Worm (Caenorhabditis elegans) whole organism, L1 larva: ENCODE measurements around the gene vps-26.
"Not testable (repeated sequence)": the region's sequence is repeated elsewhere in the genome, so short reads cannot be mapped to it uniquely, and the experiment has no call there.

Experiments
- C16A3.4 ChIP-seq: fragments of 150-350 bp; optimal IDR thresholded peaks from 2 replicates; lab custom pipeline; 2014; ENCODE audit warnings: missing biosample characterization, missing genetic modification characterization
- C34B4.2 ChIP-seq: sonication (generic microtip); optimal IDR thresholded peaks from 2 replicates; lab custom pipeline; 2017; ENCODE audit warnings: mild to moderate bottlenecking, missing genetic modification characterization, missing compliant biosample characterization
- F16B12.6 ChIP-seq: fragments of 150-350 bp; optimal IDR thresholded peaks from 2 replicates; lab custom pipeline; 2014; ENCODE audit warnings: missing biosample characterization, missing genetic modification characterization
- aha-1 ChIP-seq: fragments of 150-350 bp; optimal IDR thresholded peaks from 2 replicates; lab custom pipeline; 2014; ENCODE audit warnings: missing biosample characterization, missing genetic modification characterization
- aly-2 ChIP-seq: fragments of 150-350 bp; optimal IDR thresholded peaks from 2 replicates; lab custom pipeline; 2014; ENCODE audit warnings: missing biosample characterization, missing genetic modification characterization
- ceh-63 ChIP-seq: fragments of 200-800 bp; sonication (Bioruptor generic); optimal IDR thresholded peaks from 2 replicates; lab custom pipeline; 2018; ENCODE audit warnings: mild to moderate bottlenecking, missing genetic modification characterization, missing compliant biosample characterization
- ceh-8 ChIP-seq: fragments of 200-800 bp; sonication (Bioruptor generic); optimal IDR thresholded peaks from 2 replicates; lab custom pipeline; 2018; ENCODE audit warnings: mild to moderate bottlenecking, missing genetic modification characterization, moderate library complexity, missing compliant biosample characterization
- ceh-90 ChIP-seq: sonication (generic microtip); optimal IDR thresholded peaks from 2 replicates; lab custom pipeline; 2016; ENCODE audit warnings: missing genetic modification characterization, missing compliant biosample characterization
- ces-1 ChIP-seq: fragments of 150-350 bp; optimal IDR thresholded peaks from 2 replicates; lab custom pipeline; 2014; ENCODE audit warnings: missing biosample characterization, missing genetic modification reagents, missing genetic modification characterization
- dpl-1 ChIP-seq, 3 experiments: fragments of 150-350 bp in 2 of 3; sonication (generic microtip) in 1 of 3; optimal IDR thresholded peaks; 2 replicates each; lab custom pipeline; 2014 to 2017; ENCODE audit warnings: missing biosample characterization in 3 of 3, missing genetic modification characterization in 3 of 3, missing genetic modification reagents in 3 of 3
- dsc-1 ChIP-seq: sonication (generic microtip); optimal IDR thresholded peaks from 2 replicates; lab custom pipeline; 2016; ENCODE audit warnings: mild to moderate bottlenecking, missing genetic modification characterization, missing compliant biosample characterization
- efl-1 ChIP-seq, 4 experiments: fragments of 150-350 bp; optimal IDR thresholded peaks in 3 of 4; peaks in 1 of 4; 1 replicate in 1 of 4; 2 replicates in 3 of 4; lab custom pipeline; 2014; ENCODE audit warnings: missing biosample characterization in 2 of 4, missing genetic modification characterization in 2 of 4, missing genetic modification reagents in 2 of 4
- egl-27 ChIP-seq, 2 experiments: fragments of 150-350 bp in 1 of 2; sonication (generic microtip); optimal IDR thresholded peaks; 3 replicates each; lab custom pipeline; 2017 to 2018; ENCODE audit warnings: missing biosample characterization in 2 of 2, missing genetic modification characterization in 2 of 2, missing genetic modification reagents in 2 of 2
- elt-2 ChIP-seq: sonication (generic microtip); optimal IDR thresholded peaks from 2 replicates; lab custom pipeline; 2016; ENCODE audit warnings: missing genetic modification characterization, mild to moderate bottlenecking, inconsistent platforms, missing compliant biosample characterization, missing genetic modification reagents
- fkh-4 ChIP-seq: sonication (generic microtip); optimal IDR thresholded peaks from 2 replicates; lab custom pipeline; 2016; ENCODE audit warnings: missing compliant biosample characterization, missing genetic modification characterization, borderline replicate concordance
- fos-1 ChIP-seq: fragments of 150-350 bp; optimal IDR thresholded peaks from 2 replicates; lab custom pipeline; 2014; ENCODE audit warnings: missing biosample characterization, missing genetic modification characterization
- grh-1 ChIP-seq: fragments of 200-800 bp; sonication (Bioruptor generic); IDR thresholded peaks from 2 replicates; pipeline ENCODE4 v1.3.6; 2022; ENCODE audit warnings: missing genetic modification reagents, missing genetic modification characterization, missing compliant biosample characterization
- hlh-17 ChIP-seq: fragments of 200-800 bp; sonication (Bioruptor generic); optimal IDR thresholded peaks from 2 replicates; lab custom pipeline; 2018; ENCODE audit warnings: missing genetic modification characterization, mild to moderate bottlenecking, missing compliant biosample characterization, moderate library complexity, borderline replicate concordance
- irx-1 ChIP-seq: sonication (generic microtip); optimal IDR thresholded peaks from 2 replicates; lab custom pipeline; 2016; ENCODE audit warnings: missing genetic modification characterization, missing compliant biosample characterization
- lsy-2 ChIP-seq, 2 experiments: fragments of 150-350 bp; optimal IDR thresholded peaks; 2 replicates each; lab custom pipeline; 2014; ENCODE audit warnings: missing biosample characterization in 2 of 2, missing genetic modification characterization in 2 of 2
- mab-9 ChIP-seq: fragments of 200-800 bp; sonication (Bioruptor generic); IDR thresholded peaks from 2 replicates; pipeline ENCODE4 v1.3.6; 2022; ENCODE audit warnings: missing genetic modification reagents, missing genetic modification characterization, missing compliant biosample characterization
- nhr-12 ChIP-seq: sonication (generic microtip); optimal IDR thresholded peaks from 2 replicates; lab custom pipeline; 2017; ENCODE audit warnings: missing biosample characterization, missing genetic modification characterization
- nhr-19 ChIP-seq: fragments of 200-800 bp; sonication (Bioruptor generic); conservative IDR thresholded peaks from 2 replicates; pipeline ENCODE4 v1.3.6; 2022; ENCODE audit warnings: missing genetic modification characterization, missing compliant biosample characterization
- nhr-20 ChIP-seq: sonication (generic microtip); optimal IDR thresholded peaks from 2 replicates; lab custom pipeline; 2016; ENCODE audit warnings: mild to moderate bottlenecking, missing genetic modification characterization, missing compliant biosample characterization
- nhr-47 ChIP-seq: sonication (generic microtip); optimal IDR thresholded peaks from 2 replicates; lab custom pipeline; 2016; ENCODE audit warnings: mild to moderate bottlenecking, missing genetic modification characterization, moderate library complexity, missing compliant biosample characterization
- nhr-71 ChIP-seq: sonication (generic microtip); optimal IDR thresholded peaks from 2 replicates; lab custom pipeline; 2016; ENCODE audit warnings: mild to moderate bottlenecking, missing genetic modification characterization, moderate library complexity, missing compliant biosample characterization
- nhr-76 ChIP-seq: sonication (generic microtip); optimal IDR thresholded peaks from 2 replicates; lab custom pipeline; 2017; ENCODE audit warnings: missing biosample characterization, missing genetic modification characterization
- nhr-77 ChIP-seq: fragments of 150-350 bp; optimal IDR thresholded peaks from 2 replicates; lab custom pipeline; 2014; ENCODE audit warnings: missing biosample characterization, missing genetic modification characterization
- nhr-85 ChIP-seq: sonication (generic microtip); peaks from one replicate; lab custom pipeline; 2016; ENCODE audit warnings: missing genetic modification characterization, inconsistent platforms, missing compliant biosample characterization
- nhr-90 ChIP-seq: sonication (generic microtip); optimal IDR thresholded peaks from 2 replicates; lab custom pipeline; 2016; ENCODE audit warnings: mild to moderate bottlenecking, missing genetic modification characterization, missing compliant biosample characterization; ENCODE audit not compliant: poor library complexity
- pag-3 ChIP-seq: sonication (generic microtip); optimal IDR thresholded peaks from 2 replicates; lab custom pipeline; 2017; ENCODE audit warnings: missing genetic modification characterization, mild to moderate bottlenecking, missing compliant biosample characterization, antibody characterized with exemption, borderline replicate concordance; ENCODE audit not compliant: insufficient read depth
- pqm-1 ChIP-seq: sonication (generic microtip); optimal IDR thresholded peaks from 3 replicates; lab custom pipeline; 2017; ENCODE audit warnings: missing biosample characterization, missing genetic modification characterization
- rnt-1 ChIP-seq: sonication (generic microtip); optimal IDR thresholded peaks from 2 replicates; lab custom pipeline; 2016; ENCODE audit warnings: mild to moderate bottlenecking, missing genetic modification characterization, moderate library complexity, missing compliant biosample characterization
- snu-23 ChIP-seq: sonication (generic microtip); optimal IDR thresholded peaks from 2 replicates; lab custom pipeline; 2016; ENCODE audit warnings: missing genetic modification characterization, missing compliant biosample characterization
- sox-4 ChIP-seq: sonication (generic microtip); optimal IDR thresholded peaks from 2 replicates; lab custom pipeline; 2016; ENCODE audit warnings: missing genetic modification characterization, missing compliant biosample characterization
- sptf-1 ChIP-seq: fragments of 150-350 bp; optimal IDR thresholded peaks from 2 replicates; lab custom pipeline; 2014; ENCODE audit warnings: missing biosample characterization, missing genetic modification characterization
- tlp-1 ChIP-seq: fragments of 150-350 bp; optimal IDR thresholded peaks from 2 replicates; lab custom pipeline; 2014; ENCODE audit warnings: missing biosample characterization, missing genetic modification characterization
- unc-62 ChIP-seq: fragments of 150-350 bp; optimal IDR thresholded peaks from 2 replicates; lab custom pipeline; 2014; ENCODE audit warnings: missing biosample characterization, missing genetic modification reagents, missing genetic modification characterization
- vab-15 ChIP-seq: sonication (generic microtip); optimal IDR thresholded peaks from 2 replicates; lab custom pipeline; 2017; ENCODE audit warnings: missing genotype, mild to moderate bottlenecking, missing genetic modification characterization, missing compliant biosample characterization
- zag-1 ChIP-seq: fragments of 150-350 bp; optimal IDR thresholded peaks from 2 replicates; lab custom pipeline; 2014; ENCODE audit warnings: missing biosample characterization, missing genetic modification characterization
- zip-4 ChIP-seq: fragments of 200-800 bp; sonication (Bioruptor generic); optimal IDR thresholded peaks from 2 replicates; lab custom pipeline; 2018; ENCODE audit warnings: mild to moderate bottlenecking, missing genetic modification characterization, moderate library complexity, missing compliant biosample characterization
- ztf-4 ChIP-seq: fragments of 150-350 bp; optimal IDR thresholded peaks from 2 replicates; lab custom pipeline; 2014; ENCODE audit warnings: missing biosample characterization, missing genetic modification characterization

Gene vps-26

DNA sequence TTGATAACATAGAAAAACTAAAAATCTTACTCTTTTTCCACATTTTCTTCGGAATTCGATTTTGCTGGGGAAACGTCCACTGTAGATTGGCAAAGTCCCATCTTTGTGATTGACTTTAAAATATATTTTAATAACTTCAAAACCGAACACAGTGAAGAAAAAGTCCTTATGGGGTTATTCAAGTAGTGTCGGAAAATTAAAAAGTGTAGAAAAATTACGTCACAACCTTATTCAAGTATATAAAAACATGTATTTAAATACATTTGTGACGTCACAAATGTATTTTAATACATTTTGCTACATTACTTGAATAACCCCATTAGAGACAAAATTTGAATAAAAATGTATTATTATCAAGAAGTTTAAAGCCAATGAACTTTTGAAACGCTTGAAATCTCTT is 28.8 kb downstream of the vps-26 start, which contains the start of gene F49C12.7:
TSS of gene F49C12.7 (minus strand) at position 101 of the 400 bp plus-strand sequence.
- not testable (repeated sequence) for TF ChIP-seq nhr-71 (tag; lab: Kevin White, UChicago); zip-4; zag-1 (tag; lab: Kevin White, UChicago)

ce11 chrIV:9310935-9311566 is 30.5 kb downstream of the vps-26 start:
- no peak for TF ChIP-seq fos-1 (tag; lab: Kevin White, UChicago)
- no peak for TF ChIP-seq efl-1 (optimal IDR thresholded peaks at IDR 0.05; lab: Kevin White, UChicago)
- peak in 1 of 2 experiments; percentile 75 for TF ChIP-seq efl-1 (GFP tag; optimal IDR thresholded peaks at IDR 0.05 in 1 of 2; lab: Kevin White, UChicago)
- TF ChIP-seq elt-2 (tag; lab: Kevin White, UChicago): peak; percentile 90
- TF ChIP-seq nhr-20 (tag; lab: Kevin White, UChicago): peak; percentile 7

ce11 chrIV:9308975-9309374 is 32.6 kb downstream of the vps-26 start, which contains the start of gene F49C12.6:
F49C12.6 (minus strand) TSS chrIV:9309075.
- TF ChIP-seq unc-62 (no peak), snu-23 (GFP tag; lab: Kevin White, UChicago) (no peak), nhr-71 (tag; lab: Kevin White, UChicago) (no peak), nhr-85 (tag; lab: Kevin White, UChicago) (no peak), ceh-8 (GFP tag; lab: Kevin White, UChicago) (no peak)

DNA sequence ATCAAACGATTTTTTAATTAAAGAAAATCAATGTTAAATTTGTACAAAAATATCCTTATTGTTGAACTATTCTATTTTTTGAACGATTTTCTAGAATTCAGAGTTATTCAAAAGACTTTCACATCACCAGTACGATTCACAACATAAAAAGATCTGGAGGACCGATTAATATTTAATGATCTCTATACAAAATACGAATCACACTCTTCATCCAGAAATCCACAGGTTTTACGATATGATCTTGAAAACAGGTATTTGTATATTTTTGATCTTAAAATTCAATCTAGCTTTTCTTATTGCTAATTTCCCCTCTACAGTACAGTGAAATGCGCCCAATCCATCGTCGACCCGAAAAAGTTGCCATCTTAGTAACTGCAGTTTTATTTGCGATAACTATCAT is 37.0 kb downstream of the vps-26 start, which contains the start of gene F49C12.5:
TSS of gene F49C12.5 (plus strand) at position 301 of the 400 bp plus-strand sequence.
- no peak for TF ChIP-seq nhr-77 (tag; lab: Kevin White, UChicago)
- TF ChIP-seq tlp-1 (tag; lab: Kevin White, UChicago): no peak
- no peak for TF ChIP-seq nhr-19
- TF ChIP-seq aly-2 (tag; lab: Kevin White, UChicago): no peak
- TF ChIP-seq pqm-1 (tag; lab: Kevin White, UChicago): no peak
- no peak for TF ChIP-seq nhr-20 (tag; lab: Kevin White, UChicago)
- no peak for TF ChIP-seq lsy-2 (tag; optimal IDR thresholded peaks at IDR 0.05; lab: Kevin White, UChicago)
- no peak for TF ChIP-seq ces-1 (GFP tag; lab: Kevin White, UChicago)
- TF ChIP-seq ceh-63 (GFP tag; lab: Kevin White, UChicago): no peak
- TF ChIP-seq fkh-4 (tag; lab: Kevin White, UChicago): no peak
- TF ChIP-seq sox-4 (tag; lab: Kevin White, UChicago): no peak
- no peak for TF ChIP-seq C34B4.2
- TF ChIP-seq dpl-1 (GFP tag; optimal IDR thresholded peaks at IDR 0.05; lab: Kevin White, UChicago): no peak
- no peak for TF ChIP-seq egl-27 (tag; optimal IDR thresholded peaks at IDR 0.05; lab: Kevin White, UChicago)
- no peak for TF ChIP-seq vab-15
- TF ChIP-seq nhr-76 (tag; lab: Kevin White, UChicago): no peak
- TF ChIP-seq irx-1: no peak

- TF ChIP-seq C16A3.4 (tag; lab: Kevin White, UChicago) (no peak), ceh-90 (no peak), pag-3 (tag; lab: Kevin White, UChicago) (no peak), hlh-17 (GFP tag; lab: Kevin White, UChicago) (no peak), dsc-1 (tag; lab: Kevin White, UChicago) (no peak), mab-9 (no peak), nhr-12 (tag; lab: Kevin White, UChicago) (no peak), rnt-1 (tag; lab: Kevin White, UChicago) (no peak), ztf-4 (tag; lab: Kevin White, UChicago) (no peak), nhr-90 (tag; lab: Kevin White, UChicago) (no peak), nhr-47 (tag; lab: Kevin White, UChicago) (no peak), elt-2 (tag; lab: Kevin White, UChicago) (no peak), F16B12.6 (tag; lab: Kevin White, UChicago) (no peak), grh-1 (GFP tag; lab: Robert Waterston, UW) (no peak), unc-62 (no peak), aha-1 (tag; lab: Kevin White, UChicago) (no peak), sptf-1 (tag; lab: Kevin White, UChicago) (no peak)
These were observed 37.6 kb downstream of the vps-26 start, which contains the start of gene F49C12.4 for ce11 chrIV:9303994-9304393. F49C12.4 (minus strand) TSS chrIV:9304094.
